Worm (Caenorhabditis elegans) whole organism, late embryonic: ENCODE measurements around the gene ttr-44.

ENCODE experiments used
- C38D4.7 ChIP-seq: fragments of 200-800 bp; sonication (Bioruptor generic); optimal IDR thresholded peaks from 2 replicates; lab custom pipeline; 2018; ENCODE audit warnings: mild to moderate bottlenecking, missing genetic modification characterization, moderate library complexity, missing compliant biosample characterization
- F13H6.1 ChIP-seq: sonication (generic microtip); optimal IDR thresholded peaks from 2 replicates; lab custom pipeline; 2016; ENCODE audit warnings: missing genetic modification characterization, missing compliant biosample characterization
- K09A11.1 ChIP-seq: sonication (generic microtip); optimal IDR thresholded peaks from 2 replicates; lab custom pipeline; 2017; ENCODE audit warnings: antibody characterized with exemption, mild to moderate bottlenecking, missing genetic modification characterization, missing compliant biosample characterization; ENCODE audit not compliant: insufficient read depth
- T23F11.4 ChIP-seq: fragments of 200-800 bp; sonication (Bioruptor generic); optimal IDR thresholded peaks from 2 replicates; lab custom pipeline; 2018; ENCODE audit warnings: mild to moderate bottlenecking, missing genetic modification characterization, missing compliant biosample characterization
- Y22D7AL.16 ChIP-seq: sonication (generic microtip); optimal IDR thresholded peaks from 2 replicates; lab custom pipeline; 2016; ENCODE audit warnings: missing genetic modification characterization, missing compliant biosample characterization
- ahr-1 ChIP-seq: sonication (generic microtip); optimal IDR thresholded peaks from 2 replicates; lab custom pipeline; 2016; ENCODE audit warnings: missing genetic modification characterization, missing compliant biosample characterization
- ama-1 ChIP-seq: fragments of 150-350 bp; optimal IDR thresholded peaks from 2 replicates; lab custom pipeline; 2014
- ceh-14 ChIP-seq: sonication (generic microtip); optimal IDR thresholded peaks from 2 replicates; lab custom pipeline; 2016; ENCODE audit warnings: missing genotype, missing genetic modification characterization, missing compliant biosample characterization
- ceh-19 ChIP-seq: fragments of 200-800 bp; sonication (Bioruptor generic); optimal IDR thresholded peaks from 2 replicates; lab custom pipeline; 2018; ENCODE audit warnings: mild to moderate bottlenecking, missing genetic modification characterization, missing compliant biosample characterization
- ceh-24 ChIP-seq: sonication (generic microtip); optimal IDR thresholded peaks from 2 replicates; lab custom pipeline; 2016; ENCODE audit warnings: mild to moderate bottlenecking, missing genetic modification characterization, missing compliant biosample characterization
- ceh-30 ChIP-seq: fragments of 150-350 bp; optimal IDR thresholded peaks from 2 replicates; lab custom pipeline; 2014; ENCODE audit warnings: missing biosample characterization, missing genetic modification characterization
- ceh-31 ChIP-seq: sonication (generic microtip); optimal IDR thresholded peaks from 2 replicates; lab custom pipeline; 2016; ENCODE audit warnings: missing genetic modification characterization, missing compliant biosample characterization
- ceh-45 ChIP-seq: fragments of 200-800 bp; sonication (Bioruptor generic); IDR thresholded peaks from 2 replicates; pipeline ENCODE4 v1.3.6; 2022; ENCODE audit warnings: missing genetic modification reagents, missing genetic modification characterization, missing compliant biosample characterization
- ceh-48 ChIP-seq: sonication (generic microtip); optimal IDR thresholded peaks from 2 replicates; lab custom pipeline; 2016; ENCODE audit warnings: missing genetic modification characterization, inconsistent platforms, missing compliant biosample characterization
- ceh-9 ChIP-seq: sonication (generic microtip); optimal IDR thresholded peaks from 2 replicates; lab custom pipeline; 2016; ENCODE audit warnings: mild to moderate bottlenecking, missing genetic modification characterization, inconsistent platforms, missing compliant biosample characterization
- che-1 ChIP-seq: sonication (generic microtip); optimal IDR thresholded peaks from 2 replicates; lab custom pipeline; 2016; ENCODE audit warnings: mild to moderate bottlenecking, missing genetic modification characterization, missing compliant biosample characterization
- dmd-4 ChIP-seq: sonication (generic microtip); optimal IDR thresholded peaks from 2 replicates; lab custom pipeline; 2016; ENCODE audit warnings: borderline replicate concordance, missing genetic modification characterization, missing compliant biosample characterization
- elt-2 ChIP-seq: sonication (generic microtip); optimal IDR thresholded peaks from 2 replicates; lab custom pipeline; 2016; ENCODE audit warnings: missing genetic modification reagents, missing genetic modification characterization, missing compliant biosample characterization
- elt-4 ChIP-seq: sonication (generic microtip); optimal IDR thresholded peaks from 2 replicates; lab custom pipeline; 2016; ENCODE audit warnings: missing genetic modification characterization, missing compliant biosample characterization
- ets-4 ChIP-seq: sonication (generic microtip); optimal IDR thresholded peaks from 2 replicates; lab custom pipeline; 2016; ENCODE audit warnings: missing genetic modification characterization, missing compliant biosample characterization
- fax-1 ChIP-seq: sonication (generic microtip); optimal IDR thresholded peaks from 2 replicates; lab custom pipeline; 2016; ENCODE audit warnings: missing genotype, missing genetic modification characterization, missing compliant biosample characterization
- fkh-10 ChIP-seq: fragments of 150-350 bp; optimal IDR thresholded peaks from 2 replicates; lab custom pipeline; 2014; ENCODE audit warnings: missing biosample characterization, missing genetic modification reagents, missing genetic modification characterization
- fkh-6 ChIP-seq: sonication (generic microtip); optimal IDR thresholded peaks from 2 replicates; lab custom pipeline; 2016; ENCODE audit warnings: missing genetic modification characterization, missing compliant biosample characterization
- hlh-13 ChIP-seq: fragments of 200-800 bp; sonication (Bioruptor generic); optimal IDR thresholded peaks from 2 replicates; lab custom pipeline; 2018; ENCODE audit warnings: mild to moderate bottlenecking, missing genetic modification characterization, missing compliant biosample characterization
- hlh-30 ChIP-seq: sonication (generic microtip); optimal IDR thresholded peaks from 2 replicates; lab custom pipeline; 2017; ENCODE audit warnings: antibody characterized with exemption, missing genetic modification characterization, missing compliant biosample characterization; ENCODE audit not compliant: insufficient read depth
- hlh-6 ChIP-seq: sonication (generic microtip); optimal IDR thresholded peaks from 2 replicates; lab custom pipeline; 2016; ENCODE audit warnings: missing genotype, missing genetic modification characterization, missing compliant biosample characterization
- hlh-8 ChIP-seq: sonication (generic microtip); optimal IDR thresholded peaks from 2 replicates; lab custom pipeline; 2016; ENCODE audit warnings: missing genotype, missing genetic modification characterization, missing compliant biosample characterization
- lim-6 ChIP-seq: sonication (generic microtip); optimal IDR thresholded peaks from 2 replicates; lab custom pipeline; 2016; ENCODE audit warnings: missing genetic modification characterization, missing compliant biosample characterization
- madf-2 ChIP-seq: sonication (generic microtip); optimal IDR thresholded peaks from 2 replicates; lab custom pipeline; 2017; ENCODE audit warnings: missing genetic modification characterization, missing compliant biosample characterization
- mec-3 ChIP-seq: sonication (generic microtip); optimal IDR thresholded peaks from 2 replicates; lab custom pipeline; 2016; ENCODE audit warnings: borderline replicate concordance, missing genetic modification characterization, missing compliant biosample characterization
- nfya-1 ChIP-seq: sonication (generic microtip); optimal IDR thresholded peaks from 2 replicates; lab custom pipeline; 2017; ENCODE audit warnings: missing genetic modification characterization, mild to moderate bottlenecking, missing compliant biosample characterization, antibody characterized with exemption, moderate library complexity
- nhr-11 ChIP-seq: fragments of 150-350 bp; optimal IDR thresholded peaks from 2 replicates; lab custom pipeline; 2014; ENCODE audit warnings: missing biosample characterization, missing genetic modification characterization
- odd-2 ChIP-seq: sonication (generic microtip); optimal IDR thresholded peaks from 2 replicates; lab custom pipeline; 2017; ENCODE audit warnings: antibody characterized with exemption, mild to moderate bottlenecking, missing genetic modification characterization, missing compliant biosample characterization
- pag-3 ChIP-seq: sonication (generic microtip); optimal IDR thresholded peaks from 2 replicates; lab custom pipeline; 2016; ENCODE audit warnings: missing compliant biosample characterization, missing genetic modification characterization, borderline replicate concordance
- pat-9 ChIP-seq: fragments of 200-800 bp; sonication (Bioruptor generic); optimal IDR thresholded peaks from 2 replicates; lab custom pipeline; 2018; ENCODE audit warnings: mild to moderate bottlenecking, missing genetic modification characterization, moderate library complexity, missing compliant biosample characterization
- pax-1 ChIP-seq: fragments of 150-350 bp; optimal IDR thresholded peaks from 2 replicates; lab custom pipeline; 2014; ENCODE audit warnings: missing biosample characterization, missing genetic modification characterization
- pha-2 ChIP-seq: sonication (generic microtip); optimal IDR thresholded peaks from 2 replicates; lab custom pipeline; 2017; ENCODE audit warnings: mild to moderate bottlenecking, missing genetic modification characterization, missing compliant biosample characterization
- pha-4 ChIP-seq: fragments of 150-350 bp; optimal IDR thresholded peaks from 2 replicates; lab custom pipeline; 2018; ENCODE audit warnings: missing biosample characterization, missing genetic modification reagents, missing genetic modification characterization
- pqm-1 ChIP-seq: sonication (generic microtip); optimal IDR thresholded peaks from 2 replicates; lab custom pipeline; 2016; ENCODE audit warnings: missing genetic modification characterization, missing compliant biosample characterization
- pros-1 ChIP-seq: fragments of 150-350 bp; optimal IDR thresholded peaks from 2 replicates; lab custom pipeline; 2014; ENCODE audit warnings: missing biosample characterization, missing genetic modification reagents, missing genetic modification characterization
- ref-2 ChIP-seq: sonication (generic microtip); optimal IDR thresholded peaks from 2 replicates; lab custom pipeline; 2016; ENCODE audit warnings: missing genetic modification characterization, missing compliant biosample characterization
- sdc-2 ChIP-seq: sonication (generic microtip); optimal IDR thresholded peaks from 2 replicates; lab custom pipeline; 2016; ENCODE audit warnings: missing genotype, missing genetic modification characterization, missing compliant biosample characterization
- syd-9 ChIP-seq: sonication (generic microtip); optimal IDR thresholded peaks from 2 replicates; lab custom pipeline; 2016; ENCODE audit warnings: mild to moderate bottlenecking, missing genetic modification characterization, moderate library complexity, missing compliant biosample characterization
- ttx-3 ChIP-seq: sonication (generic microtip); optimal IDR thresholded peaks from 2 replicates; lab custom pipeline; 2016; ENCODE audit warnings: missing genetic modification reagents, missing genetic modification characterization, missing compliant biosample characterization
- unc-3 ChIP-seq, 2 experiments: fragments of 200-800 bp in 1 of 2; sonication (Bioruptor generic) in 1 of 2; sonication (generic microtip) in 1 of 2; conservative IDR thresholded peaks in 1 of 2; optimal IDR thresholded peaks in 1 of 2; 2 replicates each; pipeline versions ENCODE4 v1.3.6 to Lab custom; 2016 to 2022; ENCODE audit warnings: missing compliant biosample characterization in 2 of 2, missing genetic modification characterization in 2 of 2, missing genetic modification reagents in 1 of 2
- unc-55 ChIP-seq: sonication (generic microtip); optimal IDR thresholded peaks from 2 replicates; lab custom pipeline; 2017; ENCODE audit warnings: missing biosample characterization, missing genetic modification reagents, missing genetic modification characterization

ttr-44 gene

DNA sequence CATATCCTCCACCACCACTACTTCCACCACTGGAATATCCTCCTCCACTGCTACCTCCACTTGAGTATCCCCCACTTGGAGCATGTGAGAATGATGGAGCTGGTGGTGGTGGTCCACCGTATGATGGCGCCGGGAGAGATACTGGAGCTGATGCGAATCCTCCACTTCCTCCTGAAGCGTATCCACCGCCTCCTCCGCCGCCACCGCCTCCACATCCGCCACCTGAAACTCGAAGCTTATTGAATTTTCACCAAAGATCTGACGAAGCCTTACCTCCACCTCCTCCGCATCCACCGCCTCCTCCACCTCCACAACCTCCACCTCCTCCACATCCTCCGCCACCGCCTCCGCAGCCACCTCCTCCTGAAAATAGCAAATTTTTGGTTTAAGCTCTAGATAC, 32.2 kb upstream of the ttr-44 start:
- TF ChIP-seq ceh-45 (GFP tag; lab: Robert Waterston, UW) (no peak), ceh-24 (tag; lab: Kevin White, UChicago) (no peak), hlh-30 (tag; lab: Kevin White, UChicago) (no peak), Y22D7AL.16 (no peak), elt-4 (tag; lab: Kevin White, UChicago) (no peak)

DNA sequence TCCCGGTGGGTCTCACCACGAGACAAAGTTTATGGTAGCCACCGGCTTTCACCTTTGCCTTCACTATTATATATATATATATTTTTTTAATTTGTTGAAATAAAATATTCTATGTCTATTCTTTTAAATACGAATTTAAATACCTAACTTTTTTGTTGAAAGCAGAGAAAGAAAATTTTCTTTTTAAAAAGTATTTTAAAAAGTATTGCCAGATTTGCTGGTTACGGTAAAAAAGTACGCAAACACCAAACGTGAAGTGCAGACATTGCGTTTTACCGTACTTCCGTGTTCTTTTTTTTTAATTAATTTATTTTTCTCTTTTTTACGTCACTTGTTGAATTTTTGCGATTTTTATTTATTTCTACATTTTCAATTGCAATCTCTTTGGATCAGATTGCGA, 29.4 kb upstream of the ttr-44 start, which contains the start of gene C56A3.8:
Gene C56A3.8, plus strand, starts transcription at position 301 of the 400 bp plus-strand sequence.
- no peak for TF ChIP-seq pag-3 (tag; lab: Kevin White, UChicago)
- no peak for TF ChIP-seq pros-1 (tag; lab: Kevin White, UChicago)
- TF ChIP-seq pat-9 (tag; lab: Kevin White, UChicago), result no peak
- no peak for TF ChIP-seq pha-2 (tag; lab: Kevin White, UChicago)
- no peak for TF ChIP-seq fkh-10 (GFP tag; lab: Kevin White, UChicago)
- TF ChIP-seq hlh-13 (GFP tag; lab: Kevin White, UChicago), result no peak
- TF ChIP-seq sdc-2 (tag; lab: Kevin White, UChicago), result no peak

DNA sequence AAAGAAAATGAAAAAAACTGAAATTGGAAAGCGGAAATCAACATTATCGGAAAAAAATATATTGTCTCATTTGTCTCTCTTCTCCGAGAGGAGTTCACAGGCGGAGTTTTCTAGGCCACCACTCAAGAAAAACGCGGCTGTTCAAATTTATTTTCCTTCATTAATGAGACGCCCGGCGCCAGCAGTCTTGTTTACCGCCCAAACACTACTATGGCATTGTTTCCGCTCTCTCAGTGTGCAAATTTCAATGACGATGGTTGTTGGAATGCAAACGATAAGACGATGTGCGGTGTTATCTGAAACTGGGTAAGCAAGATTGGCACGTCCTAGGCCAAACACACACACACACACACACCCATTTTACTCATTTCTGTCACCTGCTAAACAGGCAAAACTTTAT, 26.2 kb upstream of the ttr-44 start, which contains the start of gene cav-2:
Gene cav-2, plus strand, starts transcription at position 359 of the 400 bp plus-strand sequence.
- TF ChIP-seq dmd-4, result no peak
- no peak for TF ChIP-seq ahr-1 (tag; lab: Kevin White, UChicago)
- peak; percentile 83 for TF ChIP-seq ets-4 (tag; lab: Kevin White, UChicago)
- no peak for TF ChIP-seq sdc-2 (tag; lab: Kevin White, UChicago)
- TF ChIP-seq hlh-30 (tag; lab: Kevin White, UChicago), result no peak
- no peak for TF ChIP-seq C38D4.7 (GFP tag; lab: Kevin White, UChicago)
- TF ChIP-seq unc-3 (GFP tag; conservative IDR thresholded peaks at IDR 0.05; lab: Robert Waterston, UW), result no peak
- no peak for TF ChIP-seq unc-3 (tag; optimal IDR thresholded peaks at IDR 0.05; lab: Kevin White, UChicago)
- no peak for TF ChIP-seq ceh-30 (tag; lab: Kevin White, UChicago)
- no peak for TF ChIP-seq ama-1 (lab: Kevin White, UChicago)
- no peak for TF ChIP-seq pax-1 (tag; lab: Kevin White, UChicago)
- peak; percentile 80 for TF ChIP-seq mec-3
- TF ChIP-seq ref-2 (tag; lab: Kevin White, UChicago), result peak; percentile 82
- no peak for TF ChIP-seq pha-2 (tag; lab: Kevin White, UChicago)
- no peak for TF ChIP-seq ceh-24 (tag; lab: Kevin White, UChicago)
- peak; percentile 81 for TF ChIP-seq elt-2 (tag; lab: Kevin White, UChicago)
- TF ChIP-seq hlh-8 (tag; lab: Kevin White, UChicago), result peak; percentile 55
- no peak for TF ChIP-seq K09A11.1
- TF ChIP-seq nfya-1, result peak; percentile 26
- no peak for TF ChIP-seq hlh-13 (GFP tag; lab: Kevin White, UChicago)
- no peak for TF ChIP-seq syd-9 (tag; lab: Kevin White, UChicago)
- TF ChIP-seq pros-1 (tag; lab: Kevin White, UChicago), result no peak
- no peak for TF ChIP-seq ceh-45 (GFP tag; lab: Robert Waterston, UW)
- TF ChIP-seq lim-6, result no peak
- no peak for TF ChIP-seq hlh-6 (tag; lab: Kevin White, UChicago)
- TF ChIP-seq pha-4 (tag; lab: Kevin White, UChicago), result no peak
- no peak for TF ChIP-seq ceh-19
- TF ChIP-seq odd-2 (tag; lab: Kevin White, UChicago), result no peak
- peak; percentile 41 for TF ChIP-seq fkh-6 (tag; lab: Kevin White, UChicago)
- peak; percentile 57 for TF ChIP-seq F13H6.1
- no peak for TF ChIP-seq T23F11.4 (GFP tag; lab: Kevin White, UChicago)
- no peak for TF ChIP-seq madf-2 (tag; lab: Kevin White, UChicago)
- TF ChIP-seq pqm-1, result peak; percentile 86
- TF ChIP-seq ceh-14 (tag; lab: Kevin White, UChicago), result peak; percentile 63
- no peak for TF ChIP-seq ttx-3 (tag; lab: Kevin White, UChicago)
- TF ChIP-seq ceh-48, result peak; percentile 13
- no peak for TF ChIP-seq nhr-11 (tag; lab: Kevin White, UChicago)
- no peak for TF ChIP-seq pag-3 (tag; lab: Kevin White, UChicago)
- no peak for TF ChIP-seq unc-55
- peak; percentile 89 for TF ChIP-seq ceh-31
- no peak for TF ChIP-seq che-1 (tag; lab: Kevin White, UChicago)
- peak; percentile 41 for TF ChIP-seq fax-1 (tag; lab: Kevin White, UChicago)
- no peak for TF ChIP-seq elt-4 (tag; lab: Kevin White, UChicago)
- TF ChIP-seq Y22D7AL.16, result no peak
- TF ChIP-seq ceh-9 (tag; lab: Kevin White, UChicago), result no peak
- TF ChIP-seq fkh-10 (GFP tag; lab: Kevin White, UChicago), result no peak
- no peak for TF ChIP-seq pat-9 (tag; lab: Kevin White, UChicago)
